Worm (Caenorhabditis elegans): Measurements from ENCODE around the gene F54B11.9.

DNA sequence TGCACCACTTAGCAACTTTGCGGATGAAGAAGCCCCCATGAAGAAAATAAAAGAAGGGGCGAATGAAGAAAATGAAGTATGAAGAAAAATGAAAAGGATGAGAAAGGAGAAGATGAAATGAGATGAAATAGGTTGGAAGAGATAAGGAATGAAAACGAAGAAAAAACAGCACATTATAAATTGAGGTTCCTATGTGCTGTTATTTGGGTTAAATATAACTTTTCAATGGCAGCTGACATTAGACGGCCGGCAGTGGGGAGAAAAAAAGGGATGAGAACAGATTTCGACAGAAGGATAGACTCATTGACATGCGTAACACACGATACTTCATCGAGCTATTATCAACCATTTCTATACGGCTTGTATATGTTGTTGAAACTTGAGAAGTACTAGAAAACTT, 43.4 kb upstream of the F54B11.9 start:
- TF ChIP-seq ceh-13 (GFP tag; optimal IDR thresholded peaks at IDR 0.05) = no peak
- TF ChIP-seq ama-1 (optimal IDR thresholded peaks at IDR 0.05) = no peak
- no peak for TF ChIP-seq hmbx-1 (tag; optimal IDR thresholded peaks at IDR 0.05)
- no peak for TF ChIP-seq tra-4 (tag; optimal IDR thresholded peaks at IDR 0.05)
- no peak for TF ChIP-seq scrt-1 (GFP tag; IDR thresholded peaks at IDR 0.05)
